Worm (Caenorhabditis elegans): Measurements from ENCODE around the gene T02H6.10.

Gene T02H6.10

DNA sequence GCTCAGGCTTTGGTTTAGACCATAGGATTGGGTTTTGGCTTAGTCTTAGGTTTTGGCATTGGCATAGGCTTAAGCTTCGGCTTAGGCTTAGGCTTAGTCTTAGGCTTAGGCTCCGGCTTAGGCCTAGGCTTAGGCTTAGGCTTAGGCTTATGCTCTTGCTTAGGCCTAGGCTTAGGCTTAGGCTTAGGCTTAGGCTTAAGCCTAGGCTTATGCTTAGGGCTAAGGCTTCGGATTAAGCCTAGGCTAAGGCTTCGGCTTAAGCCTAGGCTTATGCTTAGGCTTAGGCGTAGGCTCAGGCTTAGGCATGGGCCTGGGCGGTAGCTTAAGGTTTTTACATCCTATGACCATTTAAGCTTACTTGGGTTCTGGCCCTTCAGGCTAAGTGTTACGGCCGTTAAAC, 29.2 kb downstream of the T02H6.10 start:
- no peak for TF ChIP-seq che-1 (tag; optimal IDR thresholded peaks at IDR 0.05)
- no peak for TF ChIP-seq syd-9 (tag; optimal IDR thresholded peaks at IDR 0.05)
- no peak for TF ChIP-seq C38D4.7 (GFP tag; optimal IDR thresholded peaks at IDR 0.05)
- peak; percentile 79 for TF ChIP-seq dve-1 (tag; optimal IDR thresholded peaks at IDR 0.05)
- no peak for TF ChIP-seq lim-6 (tag; optimal IDR thresholded peaks at IDR 0.05)
- TF ChIP-seq nhr-232 (tag; optimal IDR thresholded peaks at IDR 0.05), result no peak
- TF ChIP-seq lin-11 (tag; optimal IDR thresholded peaks at IDR 0.05), result no peak
- no peak for TF ChIP-seq ceh-18 (tag; optimal IDR thresholded peaks at IDR 0.05)
- TF ChIP-seq rnt-1 (tag; optimal IDR thresholded peaks at IDR 0.05), result no peak
- TF ChIP-seq mec-3 (tag; optimal IDR thresholded peaks at IDR 0.05; ENCODE audit: borderline replicate concordance), result peak; percentile 24
- no peak for TF ChIP-seq ets-4 (tag; optimal IDR thresholded peaks at IDR 0.05)
- TF ChIP-seq ref-2 (tag; optimal IDR thresholded peaks at IDR 0.05), result no peak

DNA sequence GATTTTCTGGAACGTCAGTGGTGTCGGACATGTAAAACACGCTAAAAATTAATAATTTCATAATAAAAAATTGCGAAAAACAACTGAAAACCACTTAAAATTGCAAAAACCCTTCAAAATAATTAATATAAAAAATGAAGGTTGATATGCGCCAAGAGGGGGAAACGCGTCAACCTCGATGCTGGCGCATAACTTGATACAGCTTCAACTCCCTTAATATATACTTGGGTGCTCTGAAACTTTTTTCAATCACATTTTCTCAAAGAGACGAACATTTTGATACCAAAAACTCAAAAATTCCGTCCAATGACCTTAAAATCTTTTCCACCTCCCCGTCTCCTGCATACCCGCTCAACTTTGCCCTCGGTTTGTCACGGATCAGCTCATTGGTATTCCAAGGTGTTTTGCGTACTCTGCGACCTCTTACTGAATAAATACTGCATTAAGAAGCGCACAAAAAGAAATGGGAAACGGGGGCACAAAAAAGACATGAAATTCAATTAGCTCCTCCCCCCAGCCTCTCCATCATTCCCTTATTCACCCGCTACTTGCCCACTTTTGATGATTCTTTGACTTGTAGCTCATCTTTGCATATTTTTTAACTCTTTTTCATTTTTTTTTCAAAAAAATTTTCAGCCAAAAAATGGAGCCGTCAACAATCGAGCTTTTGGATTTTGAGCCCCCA, 30.0 kb downstream of the T02H6.10 start, which contains the start of the genes K07E8.7 and frpr-14:
Gene K07E8.7, minus strand, starts transcription at position 47 of the 685 bp plus-strand sequence.
Gene frpr-14, plus strand, starts transcription at position 635 of the 685 bp plus-strand sequence.
- peak; percentile 27 for TF ChIP-seq unc-42 (tag; optimal IDR thresholded peaks at IDR 0.05)
- no peak for TF ChIP-seq ceh-9 (tag; optimal IDR thresholded peaks at IDR 0.05)

DNA sequence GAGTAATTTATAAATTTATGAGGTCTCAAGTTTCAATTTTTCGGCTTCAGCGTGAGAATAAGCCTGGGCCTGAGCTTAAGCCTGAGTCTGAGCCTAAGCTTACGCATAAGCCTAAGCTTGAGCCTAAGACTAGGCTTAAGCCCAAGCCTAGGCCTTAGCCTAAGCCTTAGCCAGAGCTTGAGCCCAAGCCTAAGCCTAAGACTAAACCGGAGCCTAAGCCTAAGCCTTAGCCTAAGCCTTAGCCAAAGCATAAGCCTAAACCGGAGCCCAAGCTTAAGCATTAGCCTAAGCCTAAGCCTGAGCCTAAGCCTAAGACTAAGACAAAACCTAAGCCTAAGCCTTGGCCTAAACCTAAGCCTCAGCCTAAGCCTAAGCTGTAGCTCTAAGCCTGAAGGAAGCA, 36.8 kb downstream of the T02H6.10 start:
- TF ChIP-seq dve-1 (tag; optimal IDR thresholded peaks at IDR 0.05), result peak; percentile 80
- TF ChIP-seq hlh-6 (tag; optimal IDR thresholded peaks at IDR 0.05), result no peak
- no peak for TF ChIP-seq tbx-7 (tag; optimal IDR thresholded peaks at IDR 0.05)

DNA sequence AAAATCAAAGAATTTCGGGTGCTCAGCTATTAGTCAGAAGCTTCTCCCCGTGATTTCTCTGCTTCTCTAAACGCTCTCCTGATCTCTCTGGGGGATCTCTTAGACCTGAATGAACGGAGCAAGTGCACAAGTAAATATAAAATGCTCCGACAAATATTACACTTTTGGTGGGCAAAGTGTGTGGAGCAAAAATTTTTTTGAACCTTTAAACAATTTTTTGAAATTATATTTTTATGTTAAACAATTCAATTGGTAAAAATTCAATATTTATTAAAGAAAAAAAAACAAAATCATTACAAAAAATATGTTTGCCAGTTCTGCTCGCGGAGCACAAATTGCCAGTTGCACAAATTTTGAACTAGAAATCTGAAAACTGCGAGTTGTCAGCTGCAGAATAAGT, 41.0 kb downstream of the T02H6.10 start, which contains the start of gene K07E8.6:
Gene K07E8.6, minus strand, starts transcription at position 101 of the 400 bp plus-strand sequence.
- TF ChIP-seq ahr-1 (tag; optimal IDR thresholded peaks at IDR 0.05), result no peak
- no peak for TF ChIP-seq ceh-31 (tag; optimal IDR thresholded peaks at IDR 0.05)
- TF ChIP-seq dve-1 (tag; optimal IDR thresholded peaks at IDR 0.05), result no peak
- TF ChIP-seq ceh-30 (tag; optimal IDR thresholded peaks at IDR 0.05), result no peak
- no peak for TF ChIP-seq hlh-13 (GFP tag; optimal IDR thresholded peaks at IDR 0.05)
- TF ChIP-seq hlh-6 (tag; optimal IDR thresholded peaks at IDR 0.05), result no peak
- no peak for TF ChIP-seq syd-9 (tag; optimal IDR thresholded peaks at IDR 0.05)
- TF ChIP-seq mec-3 (tag; optimal IDR thresholded peaks at IDR 0.05; ENCODE audit: borderline replicate concordance), result no peak
- no peak for TF ChIP-seq ceh-45 (GFP tag; IDR thresholded peaks at IDR 0.05)
- TF ChIP-seq pax-1 (tag; optimal IDR thresholded peaks at IDR 0.05), result no peak
- no peak for TF ChIP-seq unc-55 (GFP tag; optimal IDR thresholded peaks at IDR 0.05)
- no peak for TF ChIP-seq zip-5 (tag; optimal IDR thresholded peaks at IDR 0.05)
- no peak for TF ChIP-seq nhr-232 (tag; optimal IDR thresholded peaks at IDR 0.05)
- no peak for TF ChIP-seq pros-1 (tag; optimal IDR thresholded peaks at IDR 0.05)
- no peak for TF ChIP-seq C38D4.7 (GFP tag; optimal IDR thresholded peaks at IDR 0.05)
- TF ChIP-seq F13H6.1 (tag; optimal IDR thresholded peaks at IDR 0.05), result no peak
- TF ChIP-seq ceh-14 (tag; optimal IDR thresholded peaks at IDR 0.05), result no peak
- no peak for TF ChIP-seq unc-3 (GFP tag; conservative IDR thresholded peaks at IDR 0.05)
- no peak for TF ChIP-seq unc-3 (tag; optimal IDR thresholded peaks at IDR 0.05)
- TF ChIP-seq rnt-1 (tag; optimal IDR thresholded peaks at IDR 0.05), result no peak

DNA sequence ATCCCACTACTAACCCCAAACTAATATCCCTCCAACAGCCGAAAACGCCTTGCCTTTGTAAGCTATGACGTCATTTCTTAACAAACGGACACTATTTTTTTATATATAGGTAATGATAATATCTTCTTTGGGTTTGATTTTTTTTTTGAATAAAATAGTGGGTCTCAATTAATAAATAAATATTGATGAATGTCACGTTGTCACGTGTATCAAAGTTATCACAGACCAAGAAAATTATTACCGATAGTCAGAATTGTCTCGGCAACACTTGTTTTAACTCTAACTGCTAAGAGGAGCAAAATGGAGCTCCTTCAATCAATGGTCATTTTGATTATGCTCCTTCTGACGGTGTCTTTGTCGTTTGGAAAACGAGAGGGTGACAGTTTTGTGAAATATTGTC, 46.5 kb downstream of the T02H6.10 start, which contains the start of gene T04B8.1:
Gene T04B8.1, plus strand, starts transcription at position 301 of the 400 bp plus-strand sequence.
- no peak for TF ChIP-seq che-1 (tag; optimal IDR thresholded peaks at IDR 0.05)
- TF ChIP-seq unc-55 (GFP tag; optimal IDR thresholded peaks at IDR 0.05), result no peak
- no peak for TF ChIP-seq rnt-1 (tag; optimal IDR thresholded peaks at IDR 0.05)
- no peak for TF ChIP-seq Y22D7AL.16 (tag; optimal IDR thresholded peaks at IDR 0.05)
- no peak for TF ChIP-seq elt-2 (tag; optimal IDR thresholded peaks at IDR 0.05)
- no peak for TF ChIP-seq ceh-34 (tag; optimal IDR thresholded peaks at IDR 0.05)
- TF ChIP-seq ceh-19 (GFP tag; optimal IDR thresholded peaks at IDR 0.05), result no peak
- no peak for TF ChIP-seq ref-2 (tag; optimal IDR thresholded peaks at IDR 0.05)
- no peak for TF ChIP-seq ztf-16 (tag; optimal IDR thresholded peaks at IDR 0.05)
- no peak for TF ChIP-seq elt-4 (tag; optimal IDR thresholded peaks at IDR 0.05)
- TF ChIP-seq ceh-48 (tag; optimal IDR thresholded peaks at IDR 0.05), result no peak
- TF ChIP-seq K02D7.2 (tag; optimal IDR thresholded peaks at IDR 0.05), result no peak

All from whole organism, late embryonic.